Fruit fly (Drosophila melanogaster) whole organism, embryonic: Measurements from ENCODE around the gene CG12783.

Experiments
- Gsc ChIP-seq: fragments of 200-800 bp; sonication (Bioruptor generic); IDR thresholded peaks from 2 replicates; pipeline ENCODE4 v1.3.6; 2022; ENCODE audit warnings: missing biosample characterization, missing genetic modification characterization
- emc ChIP-seq: fragments of 200-800 bp; sonication (Bioruptor generic); optimal IDR thresholded peaks from 2 replicates; lab custom pipeline; 2016; ENCODE audit warnings: missing biosample characterization, missing genetic modification characterization
- gcm2 ChIP-seq: fragments of 200-800 bp; sonication (Bioruptor generic); optimal IDR thresholded peaks from 2 replicates; lab custom pipeline; 2016; ENCODE audit warnings: missing biosample characterization, missing genetic modification characterization

DNA sequence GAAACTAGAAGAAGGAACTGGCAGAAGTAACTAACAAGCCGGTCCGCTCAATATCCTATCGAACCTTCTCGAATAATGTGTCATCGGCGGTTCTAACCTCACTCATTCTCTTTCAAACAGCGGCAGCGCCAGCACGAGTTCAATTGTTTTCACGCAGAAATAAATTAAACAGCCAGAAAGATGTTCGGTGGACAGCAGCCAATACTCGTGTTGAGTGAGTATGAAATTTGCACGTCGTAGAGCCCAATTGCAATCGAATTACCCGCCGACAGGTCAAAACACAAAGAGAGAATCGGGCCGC is 34.5 kb upstream of the CG12783 start:
- TF ChIP-seq Gsc = no peak
- TF ChIP-seq emc = no peak
- TF ChIP-seq gcm2 (GFP tag; lab: Kevin White, UChicago) = no peak
